Fruit fly (Drosophila melanogaster): Measurements from ENCODE around the gene dhd.

DNA sequence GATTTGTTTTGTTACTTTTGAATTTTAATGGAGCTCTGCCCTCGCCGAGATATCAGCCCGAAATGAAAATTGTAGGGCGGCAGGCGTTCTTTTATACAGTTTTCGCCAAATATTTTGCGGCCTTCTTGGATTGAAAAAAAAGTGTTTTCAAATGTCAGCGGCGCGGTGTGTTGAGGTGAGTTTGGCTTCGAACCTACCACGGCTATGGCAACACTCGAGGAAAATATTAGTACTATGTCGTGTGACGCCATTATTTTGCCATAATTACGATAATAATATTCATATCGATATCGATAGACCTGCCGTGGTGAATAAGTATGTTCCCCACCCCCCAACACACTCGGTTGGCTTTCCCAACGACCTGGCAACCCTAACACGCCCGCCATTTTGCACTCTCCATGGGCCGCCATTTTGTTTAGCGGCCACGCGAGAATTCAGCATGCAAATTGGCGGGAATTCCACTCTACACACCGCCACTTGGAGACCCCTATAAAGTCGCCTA is at the start of gene dhd, which contains the start of gene TrxT:
- TF ChIP-seq ttk (optimal IDR thresholded peaks at IDR 0.05): no peak
- TF ChIP-seq Sin3A (optimal IDR thresholded peaks at IDR 0.05): no peak
- TF ChIP-seq psq (optimal IDR thresholded peaks at IDR 0.05): no peak
